Worm (Caenorhabditis elegans) whole organism, L1 larva: ENCODE data around the gene F59E12.15.

Experiments
- dpl-1 ChIP-seq, 3 experiments: fragments of 150-350 bp in 2 of 3; sonication (generic microtip) in 1 of 3; optimal IDR thresholded peaks; 2 replicates each; lab custom pipeline; 2014 to 2017; ENCODE audit warnings: missing biosample characterization in 3 of 3, missing genetic modification characterization in 3 of 3, missing genetic modification reagents in 3 of 3
- lin-15B ChIP-seq: fragments of 150-350 bp; sonication (generic microtip); optimal IDR thresholded peaks from 3 replicates; lab custom pipeline; 2014; ENCODE audit warnings: missing biosample characterization, missing genetic modification characterization
- unc-62 ChIP-seq: fragments of 150-350 bp; optimal IDR thresholded peaks from 2 replicates; lab custom pipeline; 2014; ENCODE audit warnings: missing biosample characterization, missing genetic modification reagents, missing genetic modification characterization
- ztf-4 ChIP-seq: fragments of 150-350 bp; optimal IDR thresholded peaks from 2 replicates; lab custom pipeline; 2014; ENCODE audit warnings: missing biosample characterization, missing genetic modification characterization

DNA sequence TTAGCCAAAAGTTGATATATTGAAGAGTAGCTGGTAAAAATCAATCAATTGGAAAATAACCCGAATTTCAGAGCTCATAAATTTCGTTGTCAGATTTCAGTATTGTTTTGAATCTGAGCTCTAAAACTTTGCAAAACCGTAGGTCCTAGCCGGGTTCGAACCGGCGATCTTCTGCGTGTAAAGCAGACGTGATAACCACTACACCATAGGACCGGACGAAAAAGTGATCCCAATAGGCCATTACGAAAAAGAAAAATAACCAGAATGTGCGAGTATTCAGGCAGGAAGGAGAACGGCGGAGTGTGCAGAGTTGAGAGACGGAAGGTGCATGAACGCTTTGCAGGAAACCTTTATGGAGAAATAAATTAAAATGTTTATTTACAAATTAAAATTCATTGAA is 51.1 kb downstream of the F59E12.15 start:
- TF ChIP-seq dpl-1 (GFP tag; optimal IDR thresholded peaks at IDR 0.05; lab: Kevin White, UChicago) (peak; percentile 18 to 31 (median 29)), unc-62 (no peak), ztf-4 (tag; lab: Kevin White, UChicago) (no peak), lin-15B (tag; lab: Kevin White, UChicago) (no peak)
